Fruit fly (Drosophila melanogaster): Measurements from ENCODE around the gene Cpr65Ax1.
A peak's percentile ranks its signal among the peaks of the same experiment; 100 is the strongest.

The Cpr65Ax1 gene

DNA sequence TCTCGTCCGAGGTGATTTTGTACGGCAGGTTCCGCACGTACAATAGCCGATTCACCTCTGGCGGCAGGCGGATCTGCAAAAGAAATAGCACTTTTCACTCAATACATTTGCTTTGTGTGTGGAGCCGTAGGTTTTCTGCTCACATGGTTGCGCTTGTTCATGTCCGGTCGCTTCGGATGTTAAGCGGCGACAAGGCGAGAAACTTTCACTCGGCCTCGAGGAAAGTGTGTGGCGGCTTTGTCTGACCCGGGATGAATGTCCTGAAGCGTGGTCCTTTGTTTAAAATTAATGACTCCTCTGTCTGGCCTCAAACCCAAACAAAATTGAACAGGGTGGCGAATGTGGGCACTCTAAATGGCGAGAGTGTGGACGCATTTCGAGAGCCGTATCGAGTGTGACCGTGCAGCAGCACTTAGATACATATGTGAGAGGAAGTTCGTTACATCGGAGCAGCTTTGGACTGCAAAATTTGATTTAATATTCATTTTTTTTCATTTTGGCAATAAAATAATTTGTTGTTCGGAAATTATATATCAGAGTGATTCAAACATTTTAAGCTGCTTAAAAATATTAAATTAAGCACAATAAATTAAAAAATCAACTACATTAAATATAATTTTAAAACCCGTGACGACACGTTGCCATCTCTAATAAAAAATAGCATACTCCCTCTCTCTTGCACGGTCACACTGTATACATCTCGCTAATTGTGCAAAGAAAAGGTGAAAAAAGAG lies 45.2 kb upstream of the Cpr65Ax1 start, which contains the start of the genes Sf3b6 and Tnpo (continued):
- TF ChIP-seq CG10979 (tag; optimal IDR thresholded peaks at IDR 0.05), result peak; percentile 71
- peak; percentile 63 for TF ChIP-seq B-H2 (GFP tag; optimal IDR thresholded peaks at IDR 0.05)
- TF ChIP-seq lilli (GFP tag; optimal IDR thresholded peaks at IDR 0.05), result peak; percentile 87
- no peak for TF ChIP-seq CG17359 (tag; optimal IDR thresholded peaks at IDR 0.05)
- peak; percentile 2 for TF ChIP-seq Hand (GFP tag; optimal IDR thresholded peaks at IDR 0.05)
- TF ChIP-seq luna (GFP tag; optimal IDR thresholded peaks at IDR 0.05), result peak; percentile 9
- TF ChIP-seq slou (GFP tag; optimal IDR thresholded peaks at IDR 0.05), result peak; percentile 82
- TF ChIP-seq tin (GFP tag; optimal IDR thresholded peaks at IDR 0.05), result peak; percentile 80
- TF ChIP-seq CG17568 (GFP tag; optimal IDR thresholded peaks at IDR 0.05), result no peak
- peak; percentile 53 for TF ChIP-seq MESR4 (GFP tag; optimal IDR thresholded peaks at IDR 0.05)
- peak; percentile 39 for TF ChIP-seq CG15073 (GFP tag; optimal IDR thresholded peaks at IDR 0.05)
- TF ChIP-seq pum (GFP tag; optimal IDR thresholded peaks at IDR 0.05), result peak; percentile 78
- TF ChIP-seq az2 (GFP tag; optimal IDR thresholded peaks at IDR 0.05), result peak; percentile 85
- peak; percentile 27; the same call in 1 of the 2 replicates for TF ChIP-seq gt (GFP tag; IDR thresholded peaks at IDR 0.05)
- TF ChIP-seq CG6254 (GFP tag; optimal IDR thresholded peaks at IDR 0.05), result peak; percentile 48
- TF ChIP-seq lab (GFP tag; optimal IDR thresholded peaks at IDR 0.05), result no peak
- peak; percentile 9 for TF ChIP-seq her (GFP tag; optimal IDR thresholded peaks at IDR 0.05)
- TF ChIP-seq Bdp1 (GFP tag; optimal IDR thresholded peaks at IDR 0.05), result peak; percentile 63
- 0 out of 2 replicates have a peak, but pooled peaks have one; percentile 58 for TF ChIP-seq ap (GFP tag; IDR thresholded peaks at IDR 0.05)
- TF ChIP-seq CG2202 (tag; optimal IDR thresholded peaks at IDR 0.05), result peak; percentile 54
- TF ChIP-seq CG6765 (GFP tag; optimal IDR thresholded peaks at IDR 0.05), result peak; percentile 35
- TF ChIP-seq CG17802 (tag; optimal IDR thresholded peaks at IDR 0.05), result peak; percentile 47
- peak; percentile 15 for TF ChIP-seq da (GFP tag; optimal IDR thresholded peaks at IDR 0.05)
- peak; percentile 34 for TF ChIP-seq CG6683 (GFP tag; optimal IDR thresholded peaks at IDR 0.05)
- no peak for TF ChIP-seq Nf-YC (tag; optimal IDR thresholded peaks at IDR 0.05)
- peak; percentile 73; the same call in 2 of the 3 replicates for TF ChIP-seq so (GFP tag; IDR thresholded peaks at IDR 0.05)
- peak; percentile 58 for TF ChIP-seq CG10431 (GFP tag; optimal IDR thresholded peaks at IDR 0.05)
- TF ChIP-seq CG7556 (GFP tag; optimal IDR thresholded peaks at IDR 0.05), result no peak
- no peak for TF ChIP-seq en (GFP tag; optimal IDR thresholded peaks at IDR 0.05)
- no peak for TF ChIP-seq CG3281 (GFP tag; optimal IDR thresholded peaks at IDR 0.05)
- peak; percentile 79 for TF ChIP-seq NFAT (GFP tag; IDR thresholded peaks at IDR 0.05)
- TF ChIP-seq CG32772 (GFP tag; IDR thresholded peaks at IDR 0.05), result peak; percentile 86
- TF ChIP-seq CG12219 (GFP tag; optimal IDR thresholded peaks at IDR 0.05), result no peak
- TF ChIP-seq maf-S (GFP tag; optimal IDR thresholded peaks at IDR 0.05), result peak; percentile 46
- TF ChIP-seq lmd (GFP tag; IDR thresholded peaks at IDR 0.05), result peak; percentile 85
- peak; percentile 69 for TF ChIP-seq Fer2 (tag; optimal IDR thresholded peaks at IDR 0.05)
- TF ChIP-seq slp2 (GFP tag; optimal IDR thresholded peaks at IDR 0.05), result peak; percentile 31
- TF ChIP-seq ssp (GFP tag; IDR thresholded peaks at IDR 0.05), result peak; percentile 79
- TF ChIP-seq Oaz (GFP tag; IDR thresholded peaks at IDR 0.05), result peak; percentile 63; the same call in 1 of the 2 replicates
- peak; percentile 77 for TF ChIP-seq CG4617 (GFP tag; optimal IDR thresholded peaks at IDR 0.05; ENCODE audit: borderline replicate concordance)
- TF ChIP-seq CG14050 (GFP tag; IDR thresholded peaks at IDR 0.05), result peak; percentile 62; the same call in 2 of the 3 replicates
- peak; percentile 84 for TF ChIP-seq al (GFP tag; IDR thresholded peaks at IDR 0.05)
- TF ChIP-seq CG2889 (GFP tag; IDR thresholded peaks at IDR 0.05), result peak; percentile 40; the same call in 1 of the 3 replicates
- TF ChIP-seq pita (GFP tag; optimal IDR thresholded peaks at IDR 0.05), result no peak
- TF ChIP-seq jumu (GFP tag; optimal IDR thresholded peaks at IDR 0.05), result peak; percentile 66
- TF ChIP-seq esg (GFP tag; conservative IDR thresholded peaks at IDR 0.05), result peak; percentile 86
- peak; percentile 55; the same call in 1 of the 2 replicates for TF ChIP-seq Nf-YA (GFP tag; IDR thresholded peaks at IDR 0.05)
- peak; percentile 89 for TF ChIP-seq mam (GFP tag; optimal IDR thresholded peaks at IDR 0.05)
- peak; percentile 43 for TF ChIP-seq CG8944 (GFP tag; optimal IDR thresholded peaks at IDR 0.05)
- no peak; the same call in 1 of the 4 replicates for TF ChIP-seq Gug (GFP tag; IDR thresholded peaks at IDR 0.05)
